Worm (Caenorhabditis elegans): ENCODE measurements around the gene W07G4.8.

DNA sequence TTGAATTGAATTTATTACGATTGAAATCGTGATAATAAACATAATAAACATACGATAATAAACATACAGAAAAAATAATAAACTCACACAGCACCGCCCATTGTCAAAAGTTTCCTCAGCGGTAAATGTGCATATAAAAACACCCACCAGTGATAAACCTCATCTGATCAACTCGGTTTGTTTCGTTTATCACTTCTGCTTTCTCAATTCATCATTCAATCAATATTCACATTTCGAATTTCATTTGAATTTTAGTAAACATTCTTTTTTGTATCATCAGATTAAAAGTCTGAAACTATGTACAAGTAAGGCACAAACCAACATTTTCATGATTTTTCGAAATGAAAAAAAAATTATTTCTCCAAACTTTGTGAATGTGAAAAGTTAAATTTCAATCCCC lies 36.2 kb downstream of the W07G4.8 start, which contains the start of gene try-10:
- no peak for TF ChIP-seq ztf-11 (tag; optimal IDR thresholded peaks at IDR 0.05)
- TF ChIP-seq unc-39 (tag; optimal IDR thresholded peaks at IDR 0.05) = no peak
- TF ChIP-seq ces-1 (GFP tag; optimal IDR thresholded peaks at IDR 0.05) = no peak
- TF ChIP-seq nhr-12 (tag; optimal IDR thresholded peaks at IDR 0.05) = no peak
- TF ChIP-seq elt-1 (tag; optimal IDR thresholded peaks at IDR 0.05; ENCODE audit: borderline replicate concordance, insufficient read depth) = no peak
- no peak for TF ChIP-seq pha-4 (tag; optimal IDR thresholded peaks at IDR 0.05)
- no peak for TF ChIP-seq sptf-1 (tag; optimal IDR thresholded peaks at IDR 0.05)
- no peak for TF ChIP-seq elt-3 (tag; optimal IDR thresholded peaks at IDR 0.05)

All from whole organism, mixed stage, embryonic.